Fruit fly (Drosophila melanogaster): ENCODE measurements around the gene CG7460.

DNA sequence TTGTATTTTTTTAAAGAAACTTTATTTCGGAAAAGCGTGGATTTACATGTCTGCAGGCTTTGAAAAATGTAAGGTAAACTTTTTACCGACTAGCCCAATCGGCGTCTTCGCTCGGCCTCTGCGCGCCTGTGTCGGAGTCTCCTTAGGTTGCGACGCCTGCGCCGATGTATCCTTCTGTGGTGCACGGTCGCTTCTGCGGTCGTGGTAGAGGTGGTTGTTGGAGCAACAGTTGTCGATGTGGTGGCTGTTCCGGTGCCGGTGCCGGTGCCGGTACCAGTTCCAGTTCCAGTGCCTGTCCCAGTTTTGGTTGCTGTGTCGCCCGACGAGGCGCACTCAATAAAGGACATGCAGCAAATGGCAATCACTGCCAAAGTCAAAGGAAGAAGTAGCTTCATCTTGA, 50.7 kb downstream of the CG7460 start:
- TF ChIP-seq fru (GFP tag; optimal IDR thresholded peaks at IDR 0.05) (no peak), CrebA (GFP tag; optimal IDR thresholded peaks at IDR 0.05; ENCODE audit: borderline replicate concordance) (no peak), sv (GFP tag; optimal IDR thresholded peaks at IDR 0.05) (no peak), dsf (GFP tag; optimal IDR thresholded peaks at IDR 0.05; ENCODE audit: borderline replicate concordance) (no peak), h (GFP tag; optimal IDR thresholded peaks at IDR 0.05) (no peak)
